Fruit fly (Drosophila melanogaster) whole organism, wandering third instar larva: ENCODE results near the gene CG14856.

Experiments
- Abd-B ChIP-seq: fragments of >200 bp; optimal IDR thresholded peaks from 2 replicates; lab custom pipeline; 2017; ENCODE audit warnings: missing biosample characterization, missing genetic modification characterization
- CG32264 ChIP-seq: fragments of 200-800 bp; sonication (Bioruptor generic); optimal IDR thresholded peaks from 2 replicates; lab custom pipeline; 2016; ENCODE audit warnings: missing biosample characterization, missing genetic modification characterization
- CG9705 ChIP-seq: fragments of 200-800 bp; sonication (Bioruptor generic); optimal IDR thresholded peaks from 2 replicates; lab custom pipeline; 2018; ENCODE audit warnings: missing biosample characterization, mild to moderate bottlenecking, missing genetic modification characterization
- CrebA ChIP-seq: fragments of 200-800 bp; sonication (Bioruptor generic); optimal IDR thresholded peaks from 2 replicates; lab custom pipeline; 2016; ENCODE audit warnings: missing biosample characterization, mild to moderate bottlenecking, missing genetic modification characterization, borderline replicate concordance
- Dfd ChIP-seq: fragments of >200 bp; optimal IDR thresholded peaks from 2 replicates; lab custom pipeline; 2017; ENCODE audit warnings: missing biosample characterization, missing genetic modification characterization
- Dif ChIP-seq: fragments of 200-275, 200-300 bp; sonication (Bioruptor generic); optimal IDR thresholded peaks from 2 replicates; lab custom pipeline; 2018; ENCODE audit warnings: missing biosample characterization, missing genetic modification characterization; ENCODE audit not compliant: partially characterized antibody
- GATAd ChIP-seq: sonication (Bioruptor generic); optimal IDR thresholded peaks from 2 replicates; lab custom pipeline; 2016; ENCODE audit warnings: missing biosample characterization, missing genetic modification characterization
- HLH106 ChIP-seq: fragments of 200-800 bp; optimal IDR thresholded peaks from 3 replicates; lab custom pipeline; 2019; ENCODE audit warnings: missing biosample characterization, mild to moderate bottlenecking, missing genetic modification characterization, moderate library complexity
- Hnf4 ChIP-seq: fragments of 200-800 bp; sonication (Bioruptor generic); optimal IDR thresholded peaks from 2 replicates; lab custom pipeline; 2016; ENCODE audit warnings: missing biosample characterization, mild to moderate bottlenecking, missing genetic modification characterization
- Hr78 ChIP-seq: fragments of >200 bp; optimal IDR thresholded peaks from 2 replicates; lab custom pipeline; 2017; ENCODE audit warnings: missing biosample characterization, missing genetic modification characterization
- Hr83 ChIP-seq: fragments of 200-300 bp; sonication (Bioruptor generic); optimal IDR thresholded peaks from 2 replicates; lab custom pipeline; 2016; ENCODE audit warnings: missing biosample characterization, mild to moderate bottlenecking, missing genetic modification characterization, moderate library complexity; ENCODE audit not compliant: poor library complexity, severe bottlenecking
- Jra ChIP-seq: sonication (Bioruptor generic); optimal IDR thresholded peaks from 2 replicates; lab custom pipeline; 2016; ENCODE audit warnings: missing biosample characterization, missing genetic modification characterization
- Mio ChIP-seq: sonication (Bioruptor generic); optimal IDR thresholded peaks from 2 replicates; lab custom pipeline; 2016; ENCODE audit warnings: missing biosample characterization, missing genetic modification characterization
- Myc ChIP-seq: fragments of >200 bp; optimal IDR thresholded peaks from 2 replicates; lab custom pipeline; 2017
- N ChIP-seq: fragments of >200 bp; optimal IDR thresholded peaks from 2 replicates; lab custom pipeline; 2018; ENCODE audit warnings: missing biosample characterization, missing external identifiers, missing genetic modification characterization
- OdsH ChIP-seq: fragments of 200-800 bp; sonication (Bioruptor generic); optimal IDR thresholded peaks from 2 replicates; lab custom pipeline; 2016; ENCODE audit warnings: missing biosample characterization, mild to moderate bottlenecking, missing genetic modification characterization
- Rel ChIP-seq, 2 experiments: fragments of 200-800 bp; sonication (Bioruptor generic) in 1 of 2; optimal IDR thresholded peaks; 2 replicates in 1 of 2; 3 replicates in 1 of 2; lab custom pipeline; 2016 to 2019; ENCODE audit warnings: mild to moderate bottlenecking in 2 of 2, missing biosample characterization in 2 of 2, missing genetic modification characterization in 2 of 2, moderate library complexity in 1 of 2
- Sp1 ChIP-seq: fragments of 200-800 bp; sonication (Bioruptor generic); optimal IDR thresholded peaks from 3 replicates; lab custom pipeline; 2019; ENCODE audit warnings: missing biosample characterization, mild to moderate bottlenecking, missing genetic modification characterization, moderate library complexity
- Vsx2 ChIP-seq: fragments of 200-300, 225-300 bp; sonication (Bioruptor generic); optimal IDR thresholded peaks from 2 replicates; lab custom pipeline; 2018; ENCODE audit warnings: missing biosample characterization, missing genetic modification characterization; ENCODE audit not compliant: partially characterized antibody
- br ChIP-seq: fragments of 200-800 bp; sonication (Bioruptor generic); optimal IDR thresholded peaks from 2 replicates; lab custom pipeline; 2016; ENCODE audit warnings: missing biosample characterization, missing genetic modification characterization
- brk ChIP-seq: fragments of 200-800 bp; sonication (Bioruptor generic); optimal IDR thresholded peaks from 2 replicates; lab custom pipeline; 2016; ENCODE audit warnings: missing biosample characterization, mild to moderate bottlenecking, missing genetic modification characterization
- dl ChIP-seq, 2 experiments: fragments of 175-275, 200-275 bp in 1 of 2; fragments of 200-275 bp in 1 of 2; sonication (Bioruptor generic); optimal IDR thresholded peaks; lab custom pipeline; 2018; ENCODE audit warnings: mild to moderate bottlenecking in 2 of 2, missing biosample characterization in 2 of 2, missing genetic modification characterization in 2 of 2, moderate library complexity in 2 of 2; ENCODE audit not compliant: partially characterized antibody in 2 of 2, insufficient read depth in 1 of 2
- dmrt93B ChIP-seq: fragments of 200-800 bp; sonication (Bioruptor generic); optimal IDR thresholded peaks from 2 replicates; lab custom pipeline; 2018; ENCODE audit warnings: missing biosample characterization, mild to moderate bottlenecking, missing genetic modification characterization
- dsf ChIP-seq: sonication (Bioruptor generic); optimal IDR thresholded peaks from 2 replicates; lab custom pipeline; 2016; ENCODE audit warnings: missing biosample characterization, missing genetic modification characterization, borderline replicate concordance
- ey ChIP-seq: fragments of 200-800 bp; sonication (Bioruptor generic); optimal IDR thresholded peaks from 2 replicates; lab custom pipeline; 2016; ENCODE audit warnings: missing biosample characterization, missing genetic modification characterization
- foxo ChIP-seq, 2 experiments: fragments of 200-800 bp; sonication (Bioruptor generic); optimal IDR thresholded peaks; 2 replicates in 1 of 2; 3 replicates in 1 of 2; lab custom pipeline; 2016 to 2017; ENCODE audit warnings: missing biosample characterization in 2 of 2, missing genetic modification characterization in 2 of 2
- fru ChIP-seq: fragments of 200-800 bp; sonication (Bioruptor generic); optimal IDR thresholded peaks from 3 replicates; lab custom pipeline; 2016; ENCODE audit warnings: missing biosample characterization, mild to moderate bottlenecking, missing genetic modification characterization
- h ChIP-seq: fragments of 200-800 bp; sonication (Bioruptor generic); optimal IDR thresholded peaks from 3 replicates; lab custom pipeline; 2016; ENCODE audit warnings: missing biosample characterization, mild to moderate bottlenecking, missing genetic modification characterization
- jim ChIP-seq: fragments of 175-275, 200-325 bp; sonication (Bioruptor generic); optimal IDR thresholded peaks from 2 replicates; lab custom pipeline; 2016; ENCODE audit warnings: missing biosample characterization, mild to moderate bottlenecking, missing genetic modification characterization
- lola ChIP-seq: fragments of >200 bp; optimal IDR thresholded peaks from 2 replicates; lab custom pipeline; 2017; ENCODE audit warnings: missing biosample characterization, missing genetic modification characterization
- pan ChIP-seq: fragments of >200 bp; optimal IDR thresholded peaks from 2 replicates; lab custom pipeline; 2017
- psq ChIP-seq: fragments of 200-800 bp; sonication (Bioruptor generic); optimal IDR thresholded peaks from 3 replicates; lab custom pipeline; 2017; ENCODE audit warnings: missing biosample characterization, mild to moderate bottlenecking, missing genetic modification characterization, moderate library complexity
- rgr ChIP-seq: fragments of 200-800 bp; sonication (Bioruptor generic); optimal IDR thresholded peaks from 3 replicates; lab custom pipeline; 2016; ENCODE audit warnings: missing biosample characterization, mild to moderate bottlenecking, missing genetic modification characterization
- sage ChIP-seq: fragments of 200-800 bp; sonication (Bioruptor generic); optimal IDR thresholded peaks from 2 replicates; lab custom pipeline; 2016; ENCODE audit warnings: missing biosample characterization, mild to moderate bottlenecking, missing genetic modification characterization
- sv ChIP-seq: fragments of 200-800 bp; sonication (Bioruptor generic); optimal IDR thresholded peaks from 3 replicates; lab custom pipeline; 2016; ENCODE audit warnings: missing biosample characterization, missing genetic modification characterization
- tai ChIP-seq: sonication (Bioruptor generic); optimal IDR thresholded peaks from 2 replicates; lab custom pipeline; 2016; ENCODE audit warnings: missing biosample characterization, missing genetic modification characterization
- usp ChIP-seq: fragments of >200 bp; optimal IDR thresholded peaks from 2 replicates; lab custom pipeline; 2017; ENCODE audit warnings: missing biosample characterization, missing genetic modification characterization
- woc ChIP-seq: sonication (Bioruptor generic); optimal IDR thresholded peaks from 2 replicates; lab custom pipeline; 2016; ENCODE audit warnings: missing biosample characterization, mild to moderate bottlenecking, missing genetic modification characterization

CG14856 gene

dm6 chr3R:14763487-14763886 lies 35.3 kb upstream of the CG14856 start:
- TF ChIP-seq HLH106, result no peak
- no peak for TF ChIP-seq jim
- TF ChIP-seq Hr83 (GFP tag; lab: Kevin White, UChicago), result no peak
- no peak for TF ChIP-seq Hnf4
- no peak for TF ChIP-seq foxo (GFP tag; optimal IDR thresholded peaks at IDR 0.05; lab: Kevin White, UChicago)
- TF ChIP-seq, all 38 proteins: peak for 0

- TF ChIP-seq dl (GFP tag; optimal IDR thresholded peaks at IDR 0.05; lab: Kevin White, UChicago; ENCODE audit: insufficient read depth in 1 of 2, partially characterized antibody in 2 of 2), result no peak
- no peak for TF ChIP-seq lola (GFP tag; lab: Kevin White, UChicago)
- TF ChIP-seq sage (GFP tag; lab: Kevin White, UChicago), result no peak
- no peak for TF ChIP-seq HLH106
- no peak for TF ChIP-seq OdsH
- TF ChIP-seq Sp1 (GFP tag; lab: Kevin White, UChicago), result no peak
- no peak for TF ChIP-seq fru (GFP tag; lab: Kevin White, UChicago)
- TF ChIP-seq jim, result no peak
- no peak for TF ChIP-seq foxo (GFP tag; optimal IDR thresholded peaks at IDR 0.05; lab: Kevin White, UChicago)
- no peak for TF ChIP-seq GATAd
- no peak for TF ChIP-seq Mio
- no peak for TF ChIP-seq sv (GFP tag; lab: Kevin White, UChicago)
- no peak for TF ChIP-seq h (GFP tag; lab: Kevin White, UChicago)
- TF ChIP-seq Vsx2, result no peak
- TF ChIP-seq woc (GFP tag; lab: Kevin White, UChicago), result no peak
- TF ChIP-seq rgr, result no peak
Observed at dm6 chr3R:14764131-14764530, 34.7 kb upstream of the CG14856 start.

DNA sequence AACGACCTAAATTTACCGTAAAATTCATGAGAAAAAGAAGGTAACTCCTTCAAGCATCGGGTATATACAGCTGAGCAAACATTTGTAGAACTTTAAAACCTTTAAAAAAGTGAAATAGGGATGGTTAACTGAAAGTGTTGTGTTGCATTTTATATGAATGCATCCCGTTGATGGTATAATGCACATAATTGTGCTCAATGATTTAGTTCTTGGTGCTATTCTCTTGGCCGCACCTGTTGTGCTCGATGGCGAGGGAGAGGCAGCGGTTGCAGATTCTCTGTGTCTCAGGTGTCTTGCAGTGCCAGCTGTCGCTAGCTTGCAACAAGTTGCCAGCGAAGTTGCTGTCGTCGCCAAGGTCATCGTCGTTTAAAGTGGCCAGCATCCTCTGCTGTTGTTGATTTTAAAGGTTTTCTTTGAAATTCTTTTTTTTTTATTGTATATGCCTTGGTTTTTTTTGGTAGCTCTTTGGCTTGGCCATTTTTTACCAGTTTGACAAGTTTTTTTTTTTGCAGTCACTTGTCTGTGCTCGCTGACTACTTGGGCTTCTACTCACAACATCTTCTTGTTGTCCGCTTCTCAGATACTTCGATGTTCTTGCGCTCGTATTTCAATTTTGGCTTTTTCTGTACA lies 33.3 kb upstream of the CG14856 start:
- TF ChIP-seq rgr (peak; percentile 65), Dfd (no peak), ey (GFP tag; lab: Kevin White, UChicago) (peak; percentile 64), sage (GFP tag; lab: Kevin White, UChicago) (no peak), dmrt93B (GFP tag; lab: Kevin White, UChicago) (no peak), tai (GFP tag; lab: Kevin White, UChicago) (peak; percentile 2), psq (GFP tag; lab: Kevin White, UChicago) (peak; percentile 43), h (GFP tag; lab: Kevin White, UChicago) (peak; percentile 69), CG9705 (no peak), Vsx2 (no peak), dl (GFP tag; optimal IDR thresholded peaks at IDR 0.05; lab: Kevin White, UChicago; ENCODE audit: insufficient read depth in 1 of 2, partially characterized antibody in 2 of 2) (no peak), foxo (GFP tag; optimal IDR thresholded peaks at IDR 0.05; lab: Kevin White, UChicago) (peak in 1 of 2 experiments; percentile 78), HLH106 (peak; percentile 56), usp (no peak), Abd-B (GFP tag; lab: Kevin White, UChicago) (no peak), N (GFP tag; lab: Kevin White, UChicago) (no peak), Dif (GFP tag; lab: Kevin White, UChicago) (no peak), OdsH (peak; percentile 51), CG32264 (GFP tag; lab: Kevin White, UChicago) (peak; percentile 49), Jra (GFP tag; lab: Kevin White, UChicago) (peak; percentile 35), Rel (GFP tag; optimal IDR thresholded peaks at IDR 0.05; lab: Kevin White, UChicago) (peak; percentile 33), Rel (tag; optimal IDR thresholded peaks at IDR 0.05; lab: Kevin White, UChicago) (no peak), br (GFP tag; lab: Kevin White, UChicago) (peak; percentile 41), GATAd (no peak), fru (GFP tag; lab: Kevin White, UChicago) (peak; percentile 87), dsf (GFP tag; lab: Kevin White, UChicago) (no peak), Hnf4 (peak; percentile 28), woc (GFP tag; lab: Kevin White, UChicago) (peak; percentile 80), Mio (no peak), jim (no peak), sv (GFP tag; lab: Kevin White, UChicago) (no peak), pan (lab: Kevin White, UChicago) (no peak), lola (GFP tag; lab: Kevin White, UChicago) (no peak), Hr83 (GFP tag; lab: Kevin White, UChicago) (no peak), CrebA (GFP tag; lab: Kevin White, UChicago) (no peak), Hr78 (GFP tag; lab: Kevin White, UChicago) (no peak), Myc (lab: Kevin White, UChicago) (no peak), brk (GFP tag; lab: Kevin White, UChicago) (no peak), Sp1 (GFP tag; lab: Kevin White, UChicago) (no peak)
